Fruit fly (Drosophila melanogaster) whole organism, prepupa: ENCODE results near the gene CG44271.
A peak's percentile ranks its signal among the peaks of the same experiment; 100 is the strongest.

Experiments used
- Blimp-1 ChIP-seq: fragments of 200-800 bp; sonication (Bioruptor generic); optimal IDR thresholded peaks from 3 replicates; lab custom pipeline; 2017; ENCODE audit warnings: missing biosample characterization, missing genetic modification characterization, mild to moderate bottlenecking, moderate library complexity, missing genetic modification reagents
- CG10631 ChIP-seq: fragments of 200-800 bp; sonication (Bioruptor generic); optimal IDR thresholded peaks from 2 replicates; lab custom pipeline; 2016; ENCODE audit warnings: missing biosample characterization, missing genetic modification characterization
- CG10669 ChIP-seq: fragments of 200-800 bp; sonication (Bioruptor generic); optimal IDR thresholded peaks from 3 replicates; lab custom pipeline; 2018; ENCODE audit warnings: missing biosample characterization, mild to moderate bottlenecking, missing genetic modification characterization, moderate library complexity
- CG11294 ChIP-seq: fragments of 200-800 bp; sonication (Bioruptor generic); IDR thresholded peaks from 2 replicates; pipeline ENCODE4 v1.3.6; 2022; ENCODE audit warnings: missing biosample characterization, missing genetic modification characterization
- CG11762 ChIP-seq: fragments of 200-800 bp; sonication (Bioruptor generic); optimal IDR thresholded peaks from 3 replicates; lab custom pipeline; 2016; ENCODE audit warnings: missing biosample characterization, missing genetic modification characterization; ENCODE audit not compliant: insufficient read depth
- CG11902 ChIP-seq: fragments of 200-800 bp; sonication (Bioruptor generic); optimal IDR thresholded peaks from 3 replicates; lab custom pipeline; 2016; ENCODE audit warnings: missing biosample characterization, missing genetic modification characterization
- CG15336 ChIP-seq: fragments of 200-800 bp; sonication (Bioruptor generic); IDR thresholded peaks from 2 replicates; pipeline ENCODE4 v1.3.6; 2022; ENCODE audit warnings: missing biosample characterization, missing genetic modification characterization
- CG1621 ChIP-seq: fragments of 200-800 bp; sonication (Bioruptor generic); optimal IDR thresholded peaks from 3 replicates; lab custom pipeline; 2018; ENCODE audit warnings: missing biosample characterization, mild to moderate bottlenecking, missing genetic modification characterization
- CG16779 ChIP-seq: fragments of 200-800 bp; sonication (Bioruptor generic); optimal IDR thresholded peaks from 3 replicates; lab custom pipeline; 2017; ENCODE audit warnings: missing biosample characterization, mild to moderate bottlenecking, missing genetic modification characterization
- CG3032 ChIP-seq: fragments of 200-800 bp; optimal IDR thresholded peaks from 2 replicates; lab custom pipeline; 2019; ENCODE audit warnings: missing biosample characterization, mild to moderate bottlenecking, missing genetic modification characterization, moderate library complexity
- CG31627 ChIP-seq: fragments of 200-800 bp; sonication (Bioruptor generic); optimal IDR thresholded peaks from 3 replicates; lab custom pipeline; 2016; ENCODE audit warnings: missing biosample characterization, missing genetic modification characterization
- CG32006 ChIP-seq: fragments of 200-800 bp; sonication (Bioruptor generic); optimal IDR thresholded peaks from 3 replicates; lab custom pipeline; 2017; ENCODE audit warnings: missing biosample characterization, mild to moderate bottlenecking, missing genetic modification characterization
- CG3919 ChIP-seq: fragments of 200-800 bp; sonication (Bioruptor generic); optimal IDR thresholded peaks from 3 replicates; lab custom pipeline; 2016; ENCODE audit warnings: missing biosample characterization, missing genetic modification characterization
- CG4318 ChIP-seq: fragments of 200-800 bp; sonication (Bioruptor generic); optimal IDR thresholded peaks from 3 replicates; lab custom pipeline; 2017; ENCODE audit warnings: missing biosample characterization, mild to moderate bottlenecking, missing genetic modification characterization
- CG6163 ChIP-seq: fragments of 200-800 bp; sonication (Bioruptor generic); IDR thresholded peaks from 3 replicates; pipeline ENCODE4 v1.3.6; 2022; ENCODE audit warnings: missing biosample characterization, missing genetic modification characterization
- CG6276 ChIP-seq: fragments of 200-800 bp; sonication (Bioruptor generic); optimal IDR thresholded peaks from 2 replicates; lab custom pipeline; 2017; ENCODE audit warnings: missing biosample characterization, mild to moderate bottlenecking, missing genetic modification characterization
- CG6792 ChIP-seq: fragments of 200-800 bp; sonication (Bioruptor generic); optimal IDR thresholded peaks from 3 replicates; lab custom pipeline; 2016; ENCODE audit warnings: missing biosample characterization, missing genetic modification characterization
- CG6808 ChIP-seq: fragments of 200-800 bp; sonication (Bioruptor generic); optimal IDR thresholded peaks from 3 replicates; lab custom pipeline; 2017; ENCODE audit warnings: missing biosample characterization, missing genetic modification characterization, mild to moderate bottlenecking, moderate library complexity, missing genetic modification reagents
- CG7368 ChIP-seq: fragments of 200-800 bp; sonication (Bioruptor generic); optimal IDR thresholded peaks from 3 replicates; lab custom pipeline; 2016; ENCODE audit warnings: missing biosample characterization, missing genetic modification characterization
- CG8119 ChIP-seq: fragments of 200-800 bp; sonication (Bioruptor generic); IDR thresholded peaks from 3 replicates; pipeline ENCODE4 v1.3.6; 2022; ENCODE audit warnings: missing biosample characterization, missing genetic modification characterization
- CG8319 ChIP-seq: fragments of 200-800 bp; sonication (Bioruptor generic); optimal IDR thresholded peaks from 3 replicates; lab custom pipeline; 2016; ENCODE audit warnings: missing biosample characterization, missing genetic modification characterization
- CG8632 ChIP-seq: fragments of 200-800 bp; sonication (Bioruptor generic); optimal IDR thresholded peaks from 3 replicates; lab custom pipeline; 2016; ENCODE audit warnings: missing biosample characterization, missing genetic modification characterization
- CG9139 ChIP-seq: fragments of 200-800 bp; sonication (Bioruptor generic); optimal IDR thresholded peaks from 3 replicates; lab custom pipeline; 2017; ENCODE audit warnings: missing biosample characterization, mild to moderate bottlenecking, missing genetic modification characterization
- Eip75B ChIP-seq: fragments of 200-800 bp; sonication (Bioruptor generic); optimal IDR thresholded peaks from 3 replicates; lab custom pipeline; 2016; ENCODE audit warnings: missing biosample characterization, missing genetic modification characterization
- Eip78C ChIP-seq: fragments of 200-800 bp; sonication (Bioruptor generic); peaks from one replicate; lab custom pipeline; 2016; ENCODE audit warnings: missing biosample characterization, missing genetic modification characterization
- Eip93F ChIP-seq: fragments of 200-800 bp; sonication (Bioruptor generic); optimal IDR thresholded peaks from 2 replicates; lab custom pipeline; 2016; ENCODE audit warnings: missing biosample characterization, mild to moderate bottlenecking, missing genetic modification characterization
- Ets21C ChIP-seq: fragments of 200-800 bp; sonication (Bioruptor generic); optimal IDR thresholded peaks from 3 replicates; lab custom pipeline; 2016; ENCODE audit warnings: missing biosample characterization, missing genetic modification characterization
- Ets96B ChIP-seq: fragments of 200-800 bp; optimal IDR thresholded peaks from 2 replicates; lab custom pipeline; 2019; ENCODE audit warnings: missing biosample characterization, mild to moderate bottlenecking, missing genetic modification characterization, moderate library complexity
- Gug ChIP-seq: fragments of 200-800 bp; sonication (Bioruptor generic); IDR thresholded peaks from 2 replicates; pipeline ENCODE4 v1.3.6; 2022; ENCODE audit warnings: missing biosample characterization, missing genetic modification characterization
- Hr38 ChIP-seq: sonication (Bioruptor generic); optimal IDR thresholded peaks from 2 replicates; lab custom pipeline; 2016; ENCODE audit warnings: missing biosample characterization, missing genetic modification characterization
- Hr4 ChIP-seq: fragments of 200-800 bp; sonication (Bioruptor generic); optimal IDR thresholded peaks from 3 replicates; lab custom pipeline; 2016; ENCODE audit warnings: missing biosample characterization, missing genetic modification characterization
- Lpt ChIP-seq: fragments of 200-800 bp; sonication (Bioruptor generic); optimal IDR thresholded peaks from 3 replicates; lab custom pipeline; 2016; ENCODE audit warnings: missing biosample characterization, missing genetic modification characterization
- Met ChIP-seq: fragments of 200-800 bp; sonication (Bioruptor generic); optimal IDR thresholded peaks from 3 replicates; lab custom pipeline; 2016; ENCODE audit warnings: missing biosample characterization, missing genetic modification characterization
- Smox ChIP-seq: fragments of 200-800 bp; sonication (Bioruptor generic); optimal IDR thresholded peaks from 3 replicates; lab custom pipeline; 2016; ENCODE audit warnings: missing biosample characterization, missing genetic modification characterization
- Sox14 ChIP-seq: fragments of 200-800 bp; sonication (Bioruptor generic); optimal IDR thresholded peaks from 3 replicates; lab custom pipeline; 2016; ENCODE audit warnings: missing biosample characterization, missing genetic modification characterization
- Sox15 ChIP-seq: fragments of 200-800 bp; sonication (Bioruptor generic); optimal IDR thresholded peaks from 3 replicates; lab custom pipeline; 2016; ENCODE audit warnings: missing biosample characterization, missing genetic modification characterization
- achi ChIP-seq: fragments of 200-800 bp; sonication (Bioruptor generic); optimal IDR thresholded peaks from 3 replicates; lab custom pipeline; 2016; ENCODE audit warnings: missing biosample characterization, missing genetic modification characterization
- acj6 ChIP-seq: fragments of 200-800 bp; sonication (Bioruptor generic); optimal IDR thresholded peaks from 3 replicates; lab custom pipeline; 2016; ENCODE audit warnings: missing biosample characterization, missing genetic modification characterization
- cyc ChIP-seq: fragments of 200-800 bp; sonication (Bioruptor generic); optimal IDR thresholded peaks from 3 replicates; lab custom pipeline; 2016; ENCODE audit warnings: missing biosample characterization, missing genetic modification characterization
- dac ChIP-seq: fragments of 200-800 bp; sonication (Bioruptor generic); optimal IDR thresholded peaks from 2 replicates; lab custom pipeline; 2017; ENCODE audit warnings: missing biosample characterization, mild to moderate bottlenecking, missing genetic modification characterization
- dsx ChIP-seq: fragments of 200-800 bp; optimal IDR thresholded peaks from 3 replicates; lab custom pipeline; 2019; ENCODE audit warnings: missing biosample characterization, mild to moderate bottlenecking, missing genetic modification characterization, moderate library complexity; ENCODE audit not compliant: poor library complexity, severe bottlenecking
- eg ChIP-seq: fragments of 200-800 bp; sonication (Bioruptor generic); IDR thresholded peaks from 3 replicates; pipeline ENCODE4 v1.3.6; 2022; ENCODE audit warnings: missing biosample characterization, missing genetic modification characterization
- esn ChIP-seq: fragments of 200-800 bp; sonication (Bioruptor generic); optimal IDR thresholded peaks from 2 replicates; lab custom pipeline; 2016; ENCODE audit warnings: missing biosample characterization, mild to moderate bottlenecking, missing genetic modification characterization, moderate library complexity
- fd59A ChIP-seq: fragments of 200-800 bp; sonication (Bioruptor generic); optimal IDR thresholded peaks from 2 replicates; lab custom pipeline; 2017; ENCODE audit warnings: missing biosample characterization, mild to moderate bottlenecking, missing genetic modification characterization, missing genetic modification reagents
- fd85E ChIP-seq: fragments of 200-800 bp; sonication (Bioruptor generic); optimal IDR thresholded peaks from 3 replicates; lab custom pipeline; 2016; ENCODE audit warnings: missing biosample characterization, missing genetic modification characterization
- net ChIP-seq: fragments of 200-800 bp; sonication (Bioruptor generic); optimal IDR thresholded peaks from 3 replicates; lab custom pipeline; 2016; ENCODE audit warnings: missing biosample characterization, missing genetic modification characterization
- salr ChIP-seq, 2 experiments: fragments of 200-800 bp; sonication (Bioruptor generic); optimal IDR thresholded peaks; 3 replicates each; lab custom pipeline; 2016 to 2018; ENCODE audit warnings: missing biosample characterization in 2 of 2, missing genetic modification characterization in 2 of 2, mild to moderate bottlenecking in 1 of 2
- spab ChIP-seq: fragments of 200-800 bp; sonication (Bioruptor generic); optimal IDR thresholded peaks from 2 replicates; lab custom pipeline; 2017; ENCODE audit warnings: missing biosample characterization, mild to moderate bottlenecking, missing genetic modification characterization, missing genetic modification reagents
- ss ChIP-seq, 2 experiments: fragments of 200-800 bp; sonication (Bioruptor generic); optimal IDR thresholded peaks; 2 replicates in 1 of 2; 3 replicates in 1 of 2; lab custom pipeline; 2017 to 2018; ENCODE audit warnings: mild to moderate bottlenecking in 2 of 2, missing biosample characterization in 2 of 2, missing genetic modification characterization in 2 of 2, moderate library complexity in 1 of 2
- svp ChIP-seq: fragments of 200-800 bp; sonication (Bioruptor generic); peaks from one replicate; lab custom pipeline; 2016; ENCODE audit warnings: missing biosample characterization, missing genetic modification characterization
- vri ChIP-seq: fragments of 200-800 bp; sonication (Bioruptor generic); optimal IDR thresholded peaks from 3 replicates; lab custom pipeline; 2016; ENCODE audit warnings: missing biosample characterization, mild to moderate bottlenecking, missing genetic modification characterization

Gene CG44271

dm6 chr2L:6701409-6702199, 46.1 kb downstream of the CG44271 start:
- TF ChIP-seq Hr38 (GFP tag; lab: Kevin White, UChicago) (no peak), CG8632 (GFP tag; lab: Kevin White, UChicago) (peak; percentile 6), acj6 (peak; percentile 38), vri (GFP tag; lab: Kevin White, UChicago) (peak; percentile 32), CG3919 (GFP tag; lab: Kevin White, UChicago) (peak; percentile 48), fd59A (no peak), CG32006 (peak; percentile 8), CG7368 (GFP tag; lab: Kevin White, UChicago) (no peak), Ets96B (tag; lab: Kevin White, UChicago) (peak; percentile 51), dsx (peak; percentile 20), CG6276 (no peak), salr (GFP tag; optimal IDR thresholded peaks at IDR 0.05; lab: Kevin White, UChicago) (no peak), CG4318 (GFP tag; lab: Kevin White, UChicago) (no peak), Ets21C (GFP tag; lab: Kevin White, UChicago) (no peak), CG6808 (peak; percentile 21), Gug (GFP tag; lab: Robert Waterston, UW) (no peak), CG11294 (no peak), CG6163 (GFP tag; lab: Robert Waterston, UW) (no peak), esn (peak; percentile 38), CG8319 (no peak), CG31627 (GFP tag; lab: Kevin White, UChicago) (no peak), fd85E (GFP tag; lab: Kevin White, UChicago) (no peak), Sox14 (GFP tag; lab: Kevin White, UChicago) (peak; percentile 5), CG15336 (GFP tag; lab: Robert Waterston, UW) (no peak), Sox15 (GFP tag; lab: Kevin White, UChicago) (peak; percentile 21), spab (peak; percentile 18), Eip78C (GFP tag; lab: Kevin White, UChicago) (peak; percentile 89), CG10669 (GFP tag; lab: Kevin White, UChicago) (peak; percentile 57), net (GFP tag; lab: Kevin White, UChicago) (peak; percentile 13), Eip75B (GFP tag; lab: Kevin White, UChicago) (peak; percentile 45), CG9139 (no peak), Eip93F (GFP tag; lab: Kevin White, UChicago) (no peak), Hr4 (GFP tag; lab: Kevin White, UChicago) (no peak), CG11902 (GFP tag; lab: Kevin White, UChicago) (peak; percentile 22), achi (GFP tag; lab: Kevin White, UChicago) (peak; percentile 24), eg (GFP tag; lab: Robert Waterston, UW) (no peak), CG16779 (tag; lab: Kevin White, UChicago) (no peak), CG10631 (GFP tag; lab: Kevin White, UChicago) (peak; percentile 1), Smox (GFP tag; lab: Kevin White, UChicago) (peak; percentile 3), Met (GFP tag; lab: Kevin White, UChicago) (peak; percentile 40), CG6792 (GFP tag; lab: Kevin White, UChicago) (peak; percentile 35), CG11762 (GFP tag; lab: Kevin White, UChicago) (no peak), Lpt (GFP tag; lab: Kevin White, UChicago) (no peak), CG1621 (tag; lab: Kevin White, UChicago) (no peak), svp (GFP tag; lab: Kevin White, UChicago) (peak; percentile 57), CG8119 (no peak), ss (GFP tag; optimal IDR thresholded peaks at IDR 0.05; lab: Kevin White, UChicago) (peak; percentile 13 to 18), dac (GFP tag; lab: Kevin White, UChicago) (no peak), Blimp-1 (GFP tag; lab: Kevin White, UChicago) (peak; percentile 72), cyc (GFP tag; lab: Kevin White, UChicago) (no peak), CG3032 (tag; lab: Kevin White, UChicago) (peak; percentile 15)
